Worm (Caenorhabditis elegans) whole organism, L1 larva: Measurements from ENCODE around the gene str-37.
A peak's percentile ranks its signal among the peaks of the same experiment; 100 is the strongest.

Experiments
- C04F5.9 ChIP-seq: sonication (generic microtip); optimal IDR thresholded peaks from 2 replicates; lab custom pipeline; 2016; ENCODE audit warnings: missing genetic modification characterization, missing compliant biosample characterization
- C16A3.4 ChIP-seq: fragments of 150-350 bp; optimal IDR thresholded peaks from 2 replicates; lab custom pipeline; 2014; ENCODE audit warnings: missing biosample characterization, missing genetic modification characterization
- alr-1 ChIP-seq: fragments of 200-800 bp; sonication (Bioruptor generic); optimal IDR thresholded peaks from 2 replicates; lab custom pipeline; 2018; ENCODE audit warnings: borderline replicate concordance, mild to moderate bottlenecking, missing genetic modification characterization, missing compliant biosample characterization
- aly-2 ChIP-seq: fragments of 150-350 bp; optimal IDR thresholded peaks from 2 replicates; lab custom pipeline; 2014; ENCODE audit warnings: missing biosample characterization, missing genetic modification characterization
- ama-1 ChIP-seq: fragments of 150-350 bp; optimal IDR thresholded peaks from 2 replicates; lab custom pipeline; 2014
- ceh-63 ChIP-seq: fragments of 200-800 bp; sonication (Bioruptor generic); optimal IDR thresholded peaks from 2 replicates; lab custom pipeline; 2018; ENCODE audit warnings: mild to moderate bottlenecking, missing genetic modification characterization, missing compliant biosample characterization
- ceh-8 ChIP-seq: fragments of 200-800 bp; sonication (Bioruptor generic); optimal IDR thresholded peaks from 2 replicates; lab custom pipeline; 2018; ENCODE audit warnings: mild to moderate bottlenecking, missing genetic modification characterization, moderate library complexity, missing compliant biosample characterization
- ceh-88 ChIP-seq: fragments of 200-800 bp; sonication (Bioruptor generic); IDR thresholded peaks from 2 replicates; pipeline ENCODE4 v1.3.6; 2022; ENCODE audit warnings: missing genetic modification characterization, missing compliant biosample characterization
- ceh-90 ChIP-seq: sonication (generic microtip); optimal IDR thresholded peaks from 2 replicates; lab custom pipeline; 2016; ENCODE audit warnings: missing genetic modification characterization, missing compliant biosample characterization
- ces-1 ChIP-seq: fragments of 150-350 bp; optimal IDR thresholded peaks from 2 replicates; lab custom pipeline; 2014; ENCODE audit warnings: missing biosample characterization, missing genetic modification reagents, missing genetic modification characterization
- dpl-1 ChIP-seq, 3 experiments: fragments of 150-350 bp in 2 of 3; sonication (generic microtip) in 1 of 3; optimal IDR thresholded peaks; 2 replicates each; lab custom pipeline; 2014 to 2017; ENCODE audit warnings: missing biosample characterization in 3 of 3, missing genetic modification characterization in 3 of 3, missing genetic modification reagents in 3 of 3
- efl-3 ChIP-seq: fragments of 200-800 bp; sonication (Bioruptor generic); optimal IDR thresholded peaks from 2 replicates; lab custom pipeline; 2018; ENCODE audit warnings: mild to moderate bottlenecking, missing genetic modification characterization, missing compliant biosample characterization
- egl-13 ChIP-seq: sonication (generic microtip); optimal IDR thresholded peaks from 2 replicates; lab custom pipeline; 2016; ENCODE audit warnings: missing genotype, missing genetic modification reagents, missing genetic modification characterization, missing compliant biosample characterization
- egl-27 ChIP-seq, 2 experiments: fragments of 150-350 bp in 1 of 2; sonication (generic microtip); optimal IDR thresholded peaks; 3 replicates each; lab custom pipeline; 2017 to 2018; ENCODE audit warnings: missing biosample characterization in 2 of 2, missing genetic modification characterization in 2 of 2, missing genetic modification reagents in 2 of 2
- elt-3 ChIP-seq, 6 experiments: fragments of 150-350 bp in 1 of 6; sonication (generic microtip); optimal IDR thresholded peaks; 2 replicates each; lab custom pipeline; 2017 to 2018; ENCODE audit warnings: missing biosample characterization in 6 of 6, missing genetic modification characterization in 6 of 6, inconsistent platforms in 1 of 6
- fkh-10 ChIP-seq: sonication (generic microtip); optimal IDR thresholded peaks from 2 replicates; lab custom pipeline; 2017; ENCODE audit warnings: missing biosample characterization, missing genetic modification reagents, missing genetic modification characterization
- fkh-4 ChIP-seq: sonication (generic microtip); optimal IDR thresholded peaks from 2 replicates; lab custom pipeline; 2016; ENCODE audit warnings: missing compliant biosample characterization, missing genetic modification characterization, borderline replicate concordance
- fkh-8 ChIP-seq: sonication (generic microtip); optimal IDR thresholded peaks from 2 replicates; lab custom pipeline; 2016; ENCODE audit warnings: mild to moderate bottlenecking, missing genetic modification characterization, missing compliant biosample characterization
- grh-1 ChIP-seq: fragments of 200-800 bp; sonication (Bioruptor generic); IDR thresholded peaks from 2 replicates; pipeline ENCODE4 v1.3.6; 2022; ENCODE audit warnings: missing genetic modification reagents, missing genetic modification characterization, missing compliant biosample characterization
- hlh-17 ChIP-seq: fragments of 200-800 bp; sonication (Bioruptor generic); optimal IDR thresholded peaks from 2 replicates; lab custom pipeline; 2018; ENCODE audit warnings: missing genetic modification characterization, mild to moderate bottlenecking, missing compliant biosample characterization, moderate library complexity, borderline replicate concordance
- jun-1 ChIP-seq: fragments of 150-350 bp; optimal IDR thresholded peaks from 2 replicates; lab custom pipeline; 2014; ENCODE audit warnings: missing biosample characterization, missing genetic modification reagents, missing genetic modification characterization
- lin-13 ChIP-seq: fragments of 150-350 bp; optimal IDR thresholded peaks from 2 replicates; lab custom pipeline; 2014; ENCODE audit warnings: missing biosample characterization, missing genetic modification reagents, missing genetic modification characterization
- lin-14 ChIP-seq: fragments of 200-800 bp; sonication (Bioruptor generic); optimal IDR thresholded peaks from 2 replicates; lab custom pipeline; 2018; ENCODE audit warnings: mild to moderate bottlenecking, missing genetic modification characterization, moderate library complexity, missing compliant biosample characterization
- lin-15B ChIP-seq: fragments of 150-350 bp; sonication (generic microtip); optimal IDR thresholded peaks from 3 replicates; lab custom pipeline; 2014; ENCODE audit warnings: missing biosample characterization, missing genetic modification characterization
- lin-39 ChIP-seq: fragments of 150-350 bp; optimal IDR thresholded peaks from 2 replicates; lab custom pipeline; 2014; ENCODE audit warnings: missing biosample characterization, missing genetic modification reagents, missing genetic modification characterization
- lir-3 ChIP-seq: sonication (generic microtip); optimal IDR thresholded peaks from 2 replicates; lab custom pipeline; 2016; ENCODE audit warnings: mild to moderate bottlenecking, missing genetic modification characterization, moderate library complexity, missing compliant biosample characterization; ENCODE audit not compliant: poor library complexity
- lsy-2 ChIP-seq, 2 experiments: fragments of 150-350 bp; optimal IDR thresholded peaks; 2 replicates each; lab custom pipeline; 2014; ENCODE audit warnings: missing biosample characterization in 2 of 2, missing genetic modification characterization in 2 of 2
- mef-2 ChIP-seq: fragments of 150-350 bp; optimal IDR thresholded peaks from 2 replicates; lab custom pipeline; 2014; ENCODE audit warnings: missing biosample characterization, missing genetic modification characterization
- mep-1 ChIP-seq: fragments of 150-350 bp; optimal IDR thresholded peaks from 2 replicates; lab custom pipeline; 2014; ENCODE audit warnings: missing biosample characterization, missing genetic modification characterization
- nhr-11 ChIP-seq: fragments of 150-350 bp; optimal IDR thresholded peaks from 2 replicates; lab custom pipeline; 2014; ENCODE audit warnings: missing biosample characterization, missing genetic modification characterization
- nhr-12 ChIP-seq: sonication (generic microtip); optimal IDR thresholded peaks from 2 replicates; lab custom pipeline; 2017; ENCODE audit warnings: missing biosample characterization, missing genetic modification characterization
- nhr-19 ChIP-seq: fragments of 200-800 bp; sonication (Bioruptor generic); conservative IDR thresholded peaks from 2 replicates; pipeline ENCODE4 v1.3.6; 2022; ENCODE audit warnings: missing genetic modification characterization, missing compliant biosample characterization
- nhr-47 ChIP-seq: sonication (generic microtip); optimal IDR thresholded peaks from 2 replicates; lab custom pipeline; 2016; ENCODE audit warnings: mild to moderate bottlenecking, missing genetic modification characterization, moderate library complexity, missing compliant biosample characterization
- nhr-71 ChIP-seq: sonication (generic microtip); optimal IDR thresholded peaks from 2 replicates; lab custom pipeline; 2016; ENCODE audit warnings: mild to moderate bottlenecking, missing genetic modification characterization, moderate library complexity, missing compliant biosample characterization
- nhr-76 ChIP-seq: sonication (generic microtip); optimal IDR thresholded peaks from 2 replicates; lab custom pipeline; 2017; ENCODE audit warnings: missing biosample characterization, missing genetic modification characterization
- nhr-77 ChIP-seq: fragments of 150-350 bp; optimal IDR thresholded peaks from 2 replicates; lab custom pipeline; 2014; ENCODE audit warnings: missing biosample characterization, missing genetic modification characterization
- nhr-85 ChIP-seq: sonication (generic microtip); peaks from one replicate; lab custom pipeline; 2016; ENCODE audit warnings: missing genetic modification characterization, inconsistent platforms, missing compliant biosample characterization
- nhr-90 ChIP-seq: sonication (generic microtip); optimal IDR thresholded peaks from 2 replicates; lab custom pipeline; 2016; ENCODE audit warnings: mild to moderate bottlenecking, missing genetic modification characterization, missing compliant biosample characterization; ENCODE audit not compliant: poor library complexity
- pag-3 ChIP-seq: sonication (generic microtip); optimal IDR thresholded peaks from 2 replicates; lab custom pipeline; 2017; ENCODE audit warnings: missing genetic modification characterization, mild to moderate bottlenecking, missing compliant biosample characterization, antibody characterized with exemption, borderline replicate concordance; ENCODE audit not compliant: insufficient read depth
- pqm-1 ChIP-seq: sonication (generic microtip); optimal IDR thresholded peaks from 3 replicates; lab custom pipeline; 2017; ENCODE audit warnings: missing biosample characterization, missing genetic modification characterization
- snu-23 ChIP-seq: sonication (generic microtip); optimal IDR thresholded peaks from 2 replicates; lab custom pipeline; 2016; ENCODE audit warnings: missing genetic modification characterization, missing compliant biosample characterization
- sptf-1 ChIP-seq: fragments of 150-350 bp; optimal IDR thresholded peaks from 2 replicates; lab custom pipeline; 2014; ENCODE audit warnings: missing biosample characterization, missing genetic modification characterization
- sup-37 ChIP-seq: fragments of 200-800 bp; sonication (Bioruptor generic); optimal IDR thresholded peaks from 2 replicates; lab custom pipeline; 2018; ENCODE audit warnings: mild to moderate bottlenecking, missing genetic modification characterization, missing compliant biosample characterization
- swsn-7 ChIP-seq: sonication (generic microtip); optimal IDR thresholded peaks from 2 replicates; lab custom pipeline; 2016; ENCODE audit warnings: missing genetic modification characterization, missing compliant biosample characterization
- tlp-1 ChIP-seq: fragments of 150-350 bp; optimal IDR thresholded peaks from 2 replicates; lab custom pipeline; 2014; ENCODE audit warnings: missing biosample characterization, missing genetic modification characterization
- unc-30 ChIP-seq: sonication (generic microtip); optimal IDR thresholded peaks from 2 replicates; lab custom pipeline; 2017; ENCODE audit warnings: missing biosample characterization, missing genetic modification characterization
- unc-62 ChIP-seq: fragments of 150-350 bp; optimal IDR thresholded peaks from 2 replicates; lab custom pipeline; 2014; ENCODE audit warnings: missing biosample characterization, missing genetic modification reagents, missing genetic modification characterization
- xbp-1 ChIP-seq: sonication (generic microtip); optimal IDR thresholded peaks from 2 replicates; lab custom pipeline; 2016; ENCODE audit warnings: missing genetic modification characterization, missing compliant biosample characterization
- zag-1 ChIP-seq: fragments of 150-350 bp; optimal IDR thresholded peaks from 2 replicates; lab custom pipeline; 2014; ENCODE audit warnings: missing biosample characterization, missing genetic modification characterization
- zip-4 ChIP-seq: fragments of 200-800 bp; sonication (Bioruptor generic); optimal IDR thresholded peaks from 2 replicates; lab custom pipeline; 2018; ENCODE audit warnings: mild to moderate bottlenecking, missing genetic modification characterization, moderate library complexity, missing compliant biosample characterization
- ztf-11 ChIP-seq, 2 experiments: sonication (generic microtip); optimal IDR thresholded peaks; 2 replicates each; lab custom pipeline; 2016 to 2017; ENCODE audit warnings: missing genetic modification characterization in 2 of 2, missing biosample characterization in 1 of 2, missing compliant biosample characterization in 1 of 2
- ztf-4 ChIP-seq: fragments of 150-350 bp; optimal IDR thresholded peaks from 2 replicates; lab custom pipeline; 2014; ENCODE audit warnings: missing biosample characterization, missing genetic modification characterization

str-37 gene

DNA sequence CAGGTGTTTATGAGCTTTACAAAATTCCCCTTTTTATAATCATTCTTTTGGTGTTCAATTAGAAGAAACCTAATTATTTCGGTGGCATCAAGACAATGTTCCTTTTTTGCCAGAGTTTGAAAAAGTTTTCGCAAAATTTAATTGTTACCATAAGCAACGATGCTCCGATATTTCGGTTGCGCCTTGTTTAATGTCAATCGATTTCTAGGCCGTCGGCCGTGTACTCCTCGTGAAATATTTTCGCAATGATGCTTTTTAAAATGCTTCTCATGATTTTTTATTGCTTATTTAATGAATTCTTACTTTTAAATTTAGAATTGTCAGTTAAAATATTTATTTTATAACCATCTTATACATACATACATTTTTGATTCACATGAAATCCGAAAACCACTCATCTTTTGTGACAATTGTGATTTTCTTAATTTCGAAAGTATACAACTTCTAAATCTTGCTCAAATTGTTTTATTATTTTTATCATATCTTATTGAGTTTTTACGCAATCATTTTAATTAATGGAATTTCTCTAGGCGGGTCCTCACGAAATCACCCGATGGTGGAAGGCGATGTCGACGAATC is 14.4 kb upstream of the str-37 start, which contains the start of gene C50B6.3:
TSS of gene C50B6.3 (plus strand) at position 529 of the 579 bp plus-strand sequence.
- TF ChIP-seq unc-30 (tag; lab: Kevin White, UChicago) (no peak), ceh-88 (GFP tag; lab: Robert Waterston, UW) (peak; percentile 68; the same call in 1 of the 2 replicates), nhr-76 (tag; lab: Kevin White, UChicago) (no peak), nhr-90 (tag; lab: Kevin White, UChicago) (peak; percentile 93), ztf-11 (tag; optimal IDR thresholded peaks at IDR 0.05; lab: Kevin White, UChicago) (peak in 1 of 2 experiments; percentile 97), ces-1 (no peak), lin-15B (tag; lab: Kevin White, UChicago) (peak; percentile 87), fkh-10 (GFP tag; lab: Kevin White, UChicago) (peak; percentile 23), nhr-11 (no peak), snu-23 (GFP tag; lab: Kevin White, UChicago) (peak; percentile 95), hlh-17 (GFP tag; lab: Kevin White, UChicago) (no peak), swsn-7 (tag; lab: Kevin White, UChicago) (peak; percentile 92), pqm-1 (tag; lab: Kevin White, UChicago) (no peak), lsy-2 (tag; optimal IDR thresholded peaks at IDR 0.05; lab: Kevin White, UChicago) (peak; percentile 91), mef-2 (no peak), ztf-4 (tag; lab: Kevin White, UChicago) (peak; percentile 78), sup-37 (no peak), egl-13 (tag; lab: Kevin White, UChicago) (peak; percentile 93), alr-1 (no peak), aly-2 (peak; percentile 43), mep-1 (tag; lab: Kevin White, UChicago) (peak; percentile 92), ceh-63 (GFP tag; lab: Kevin White, UChicago) (peak; percentile 69), nhr-85 (tag; lab: Kevin White, UChicago) (peak; percentile 95), ceh-90 (tag; lab: Kevin White, UChicago) (peak; percentile 91), nhr-47 (peak; percentile 93), fkh-8 (peak; percentile 78), lin-14 (GFP tag; lab: Kevin White, UChicago) (peak; percentile 90), sptf-1 (tag; lab: Kevin White, UChicago) (no peak), efl-3 (GFP tag; lab: Kevin White, UChicago) (peak; percentile 44), ceh-8 (GFP tag; lab: Kevin White, UChicago) (peak; percentile 84), elt-3 (tag; optimal IDR thresholded peaks at IDR 0.05; lab: Kevin White, UChicago) (peak in 2 of 6 experiments; percentile 76 to 82), jun-1 (tag; lab: Kevin White, UChicago) (peak; percentile 42), unc-62 (GFP tag; lab: Kevin White, UChicago) (no peak), nhr-12 (tag; lab: Kevin White, UChicago) (no peak), pag-3 (tag; lab: Kevin White, UChicago) (no peak), C04F5.9 (tag; lab: Kevin White, UChicago) (peak; percentile 86), xbp-1 (tag; lab: Kevin White, UChicago) (peak; percentile 92), lin-13 (GFP tag; lab: Kevin White, UChicago) (peak; percentile 79), fkh-4 (tag; lab: Kevin White, UChicago) (peak; percentile 97), nhr-19 (GFP tag; lab: Robert Waterston, UW) (peak; percentile 93), zip-4 (peak; percentile 66), dpl-1 (GFP tag; optimal IDR thresholded peaks at IDR 0.05; lab: Kevin White, UChicago) (peak; percentile 76 to 92 (median 85)), zag-1 (tag; lab: Kevin White, UChicago) (peak; percentile 47), egl-27 (tag; optimal IDR thresholded peaks at IDR 0.05; lab: Kevin White, UChicago) (no peak), tlp-1 (tag; lab: Kevin White, UChicago) (no peak), grh-1 (GFP tag; lab: Robert Waterston, UW) (peak; percentile 82), lin-39 (peak; percentile 64), C16A3.4 (peak; percentile 83), nhr-77 (tag; lab: Kevin White, UChicago) (peak; percentile 53), ama-1 (lab: Kevin White, UChicago) (no peak), nhr-71 (tag; lab: Kevin White, UChicago) (peak; percentile 95), lir-3 (peak; percentile 97)
